Worm (Caenorhabditis elegans): ENCODE measurements around the gene F53F8.6.

The F53F8.6 gene

ce11 chrV:20728763-20729350 lies 24.8 kb downstream of the F53F8.6 start, which contains the start of gene ipla-3 (continued):
- TF ChIP-seq madf-6 (GFP tag; IDR thresholded peaks at IDR 0.05) (0 out of 2 replicates have a peak, but pooled peaks have one; percentile 34), F33H1.4 (GFP tag; IDR thresholded peaks at IDR 0.05) (no peak), ztf-3 (GFP tag; optimal IDR thresholded peaks at IDR 0.05) (peak; percentile 46), F49E8.2 (tag; optimal IDR thresholded peaks at IDR 0.05; ENCODE audit: insufficient read depth) (no peak), Y53F4B.3 (GFP tag; IDR thresholded peaks at IDR 0.05) (no peak), snpc-4 (GFP tag; optimal IDR thresholded peaks at IDR 0.05) (no peak), snpc-4 (tag; optimal IDR thresholded peaks at IDR 0.05) (peak in 2 of 4 experiments; percentile 37 to 54), hmg-20 (GFP tag; IDR thresholded peaks at IDR 0.05) (no peak), egl-44 (GFP tag; IDR thresholded peaks at IDR 0.05) (peak; percentile 64; the same call in 1 of the 2 replicates), D2030.7 (GFP tag; IDR thresholded peaks at IDR 0.05) (0 out of 2 replicates have a peak, but pooled peaks have one; percentile 21), lin-40 (tag; optimal IDR thresholded peaks at IDR 0.05) (peak; percentile 75), lin-35 (GFP tag; optimal IDR thresholded peaks at IDR 0.05) (peak in 1 of 3 experiments; percentile 26), lin-26 (GFP tag; IDR thresholded peaks at IDR 0.05) (no peak), B0336.3 (GFP tag; IDR thresholded peaks at IDR 0.05) (peak; percentile 53; the same call in 1 of the 2 replicates), F22D6.2 (tag; optimal IDR thresholded peaks at IDR 0.05) (peak; percentile 1), nhr-120 (GFP tag; IDR thresholded peaks at IDR 0.05) (no peak), C06A6.2 (GFP tag; conservative IDR thresholded peaks at IDR 0.05) (no peak), dox-1 (GFP tag; IDR thresholded peaks at IDR 0.05) (peak; percentile 77), somi-1 (GFP tag; optimal IDR thresholded peaks at IDR 0.05) (no peak), B0035.1 (tag; optimal IDR thresholded peaks at IDR 0.05) (no peak), rcor-1 (GFP tag; IDR thresholded peaks at IDR 0.05) (no peak), nfya-1 (tag; optimal IDR thresholded peaks at IDR 0.05; ENCODE audit: borderline replicate concordance, insufficient read depth) (no peak), ceh-58 (GFP tag; IDR thresholded peaks at IDR 0.05) (no peak), F57C9.4 (tag; optimal IDR thresholded peaks at IDR 0.05) (no peak), hlh-12 (tag; optimal IDR thresholded peaks at IDR 0.05) (no peak), die-1 (tag; optimal IDR thresholded peaks at IDR 0.05) (no peak), ceh-91 (GFP tag; IDR thresholded peaks at IDR 0.05) (no peak), mel-28 (tag; optimal IDR thresholded peaks at IDR 0.05; ENCODE audit: borderline replicate concordance) (no peak), Y67H2A.10 (GFP tag; conservative IDR thresholded peaks at IDR 0.05) (no peak), ztf-28 (GFP tag; IDR thresholded peaks at IDR 0.05) (no peak), ccch-3 (GFP tag; optimal IDR thresholded peaks at IDR 0.05) (no peak), nhr-80 (tag; optimal IDR thresholded peaks at IDR 0.05) (peak; percentile 92), sdz-38 (tag; optimal IDR thresholded peaks at IDR 0.05) (no peak), madf-10 (tag; optimal IDR thresholded peaks at IDR 0.05) (peak; percentile 70)

- TF ChIP-seq Y67H2A.10 (GFP tag; conservative IDR thresholded peaks at IDR 0.05) (no peak), T26A5.8 (tag; optimal IDR thresholded peaks at IDR 0.05) (no peak), C17E4.6 (GFP tag; IDR thresholded peaks at IDR 0.05) (no peak), cebp-1 (GFP tag; IDR thresholded peaks at IDR 0.05) (no peak), cebp-1 (tag; optimal IDR thresholded peaks at IDR 0.05) (no peak), mcd-1 (GFP tag; IDR thresholded peaks at IDR 0.05) (no peak), B0261.1 (tag; optimal IDR thresholded peaks at IDR 0.05) (no peak), dpff-1 (tag; optimal IDR thresholded peaks at IDR 0.05) (no peak), ama-1 (optimal IDR thresholded peaks at IDR 0.05) (no peak), ama-1 (GFP tag; optimal IDR thresholded peaks at IDR 0.05) (no peak), zim-3 (tag; optimal IDR thresholded peaks at IDR 0.05) (no peak)
These were observed 27.8 kb downstream of the F53F8.6 start, which contains the start of gene srxa-1 for ce11 chrV:20731787-20732186. Gene srxa-1 (plus strand): TSS chrV:20732087.

Measured in whole organism, young adult.